Worm (Caenorhabditis elegans) whole organism, L3 larva: ENCODE data around the gene srh-171.

Experiments
- ZK546.5 ChIP-seq: sonication (generic microtip); optimal IDR thresholded peaks from 2 replicates; lab custom pipeline; 2017; ENCODE audit warnings: missing biosample characterization, missing genetic modification characterization
- ama-1 ChIP-seq: fragments of 150-350 bp; optimal IDR thresholded peaks from 2 replicates; lab custom pipeline; 2018
- ceh-16 ChIP-seq: sonication (generic microtip); optimal IDR thresholded peaks from 2 replicates; lab custom pipeline; 2017; ENCODE audit warnings: missing biosample characterization, missing genetic modification characterization
- ceh-28 ChIP-seq: fragments of 150-350 bp; optimal IDR thresholded peaks from 2 replicates; lab custom pipeline; 2014; ENCODE audit warnings: missing biosample characterization, missing genetic modification reagents, missing genetic modification characterization
- ceh-9 ChIP-seq: sonication (generic microtip); optimal IDR thresholded peaks from 2 replicates; lab custom pipeline; 2018; ENCODE audit warnings: missing biosample characterization, missing genetic modification characterization
- egl-27 ChIP-seq: sonication (generic microtip); optimal IDR thresholded peaks from 4 replicates; lab custom pipeline; 2017; ENCODE audit warnings: missing biosample characterization, missing genetic modification reagents, missing genetic modification characterization
- egl-5 ChIP-seq: fragments of 150-350 bp; optimal IDR thresholded peaks from 2 replicates; lab custom pipeline; 2017; ENCODE audit warnings: missing biosample characterization, missing genetic modification reagents, missing genetic modification characterization, inconsistent platforms
- elt-1 ChIP-seq: fragments of 150-350 bp; optimal IDR thresholded peaks from 2 replicates; lab custom pipeline; 2014; ENCODE audit warnings: missing biosample characterization, missing genetic modification characterization
- elt-2 ChIP-seq: sonication (generic microtip); optimal IDR thresholded peaks from 2 replicates; lab custom pipeline; 2016; ENCODE audit warnings: missing genetic modification reagents, mild to moderate bottlenecking, missing genetic modification characterization, missing compliant biosample characterization
- elt-3 ChIP-seq, 3 experiments: fragments of 150-350 bp in 1 of 3; sonication (generic microtip) in 2 of 3; optimal IDR thresholded peaks; 2 replicates in 2 of 3; 4 replicates in 1 of 3; lab custom pipeline; 2014 to 2017; ENCODE audit warnings: missing biosample characterization in 3 of 3, missing genetic modification characterization in 3 of 3
- fkh-10 ChIP-seq: sonication (generic microtip); optimal IDR thresholded peaks from 2 replicates; lab custom pipeline; 2017; ENCODE audit warnings: missing biosample characterization, missing genetic modification reagents, missing genetic modification characterization
- fkh-2 ChIP-seq: fragments of 150-350 bp; optimal IDR thresholded peaks from 2 replicates; lab custom pipeline; 2014; ENCODE audit warnings: missing biosample characterization, missing genetic modification reagents, missing genetic modification characterization
- hmg-11 ChIP-seq: sonication (generic microtip); optimal IDR thresholded peaks from 2 replicates; lab custom pipeline; 2016; ENCODE audit warnings: missing genetic modification characterization, missing compliant biosample characterization
- jun-1 ChIP-seq: fragments of 150-350 bp; optimal IDR thresholded peaks from 2 replicates; lab custom pipeline; 2014; ENCODE audit warnings: missing biosample characterization, missing genetic modification reagents, missing genetic modification characterization
- lin-15B ChIP-seq: fragments of 150-350 bp; optimal IDR thresholded peaks from 2 replicates; lab custom pipeline; 2014; ENCODE audit warnings: missing biosample characterization, missing genetic modification characterization
- lin-39 ChIP-seq: fragments of 150-350 bp; optimal IDR thresholded peaks from 2 replicates; lab custom pipeline; 2018; ENCODE audit warnings: missing biosample characterization, missing genetic modification reagents, missing genetic modification characterization
- lsy-12 ChIP-seq: sonication (generic microtip); optimal IDR thresholded peaks from 2 replicates; lab custom pipeline; 2016; ENCODE audit warnings: mild to moderate bottlenecking, missing genetic modification characterization, missing compliant biosample characterization
- nfya-1 ChIP-seq: sonication (generic microtip); optimal IDR thresholded peaks from 2 replicates; lab custom pipeline; 2017; ENCODE audit warnings: missing genetic modification characterization, mild to moderate bottlenecking, missing compliant biosample characterization, antibody characterized with exemption, moderate library complexity; ENCODE audit not compliant: insufficient read depth
- nhr-11 ChIP-seq: fragments of 150-350 bp; optimal IDR thresholded peaks from 2 replicates; lab custom pipeline; 2014; ENCODE audit warnings: missing biosample characterization, missing genetic modification characterization
- nhr-12 ChIP-seq: fragments of 150-350 bp; optimal IDR thresholded peaks from 2 replicates; lab custom pipeline; 2014; ENCODE audit warnings: missing biosample characterization, missing genetic modification characterization
- nhr-237 ChIP-seq: fragments of 150-350 bp; optimal IDR thresholded peaks from 2 replicates; lab custom pipeline; 2014; ENCODE audit warnings: missing biosample characterization, missing genetic modification characterization
- nhr-25 ChIP-seq: sonication (generic microtip); optimal IDR thresholded peaks from 2 replicates; lab custom pipeline; 2017; ENCODE audit warnings: missing biosample characterization, missing genetic modification characterization
- nhr-28 ChIP-seq: fragments of 150-350 bp; optimal IDR thresholded peaks from 2 replicates; lab custom pipeline; 2014; ENCODE audit warnings: missing biosample characterization, missing genetic modification characterization
- nhr-43 ChIP-seq: sonication (generic microtip); optimal IDR thresholded peaks from 2 replicates; lab custom pipeline; 2016; ENCODE audit warnings: mild to moderate bottlenecking, missing genetic modification characterization, missing compliant biosample characterization; ENCODE audit not compliant: poor library complexity, severe bottlenecking
- nhr-76 ChIP-seq: fragments of 150-350 bp; sonication (generic microtip); optimal IDR thresholded peaks from 5 replicates; lab custom pipeline; 2014; ENCODE audit warnings: missing biosample characterization, missing genetic modification characterization
- nhr-77 ChIP-seq: fragments of 150-350 bp; optimal IDR thresholded peaks from 2 replicates; lab custom pipeline; 2014; ENCODE audit warnings: missing biosample characterization, missing genetic modification characterization
- pha-4 ChIP-seq: fragments of 150-350 bp; optimal IDR thresholded peaks from 2 replicates; lab custom pipeline; 2014; ENCODE audit warnings: missing biosample characterization, missing genetic modification reagents, missing genetic modification characterization
- pqm-1 ChIP-seq: fragments of 150-350 bp; optimal IDR thresholded peaks from 2 replicates; lab custom pipeline; 2017; ENCODE audit warnings: missing biosample characterization, missing genetic modification characterization, inconsistent platforms
- sea-2 ChIP-seq: fragments of 150-350 bp; sonication (generic microtip); optimal IDR thresholded peaks from 4 replicates; lab custom pipeline; 2014; ENCODE audit warnings: missing biosample characterization, missing genetic modification reagents, missing genetic modification characterization
- snpc-4 ChIP-seq: fragments of 150-350 bp; optimal IDR thresholded peaks from 2 replicates; lab custom pipeline; 2014; ENCODE audit warnings: missing biosample characterization, missing genetic modification characterization
- unc-39 ChIP-seq: sonication (generic microtip); optimal IDR thresholded peaks from 4 replicates; lab custom pipeline; 2017; ENCODE audit warnings: missing biosample characterization, missing genetic modification characterization
- unc-62 ChIP-seq: fragments of 150-350 bp; sonication (generic microtip); optimal IDR thresholded peaks from 4 replicates; lab custom pipeline; 2014; ENCODE audit warnings: missing biosample characterization, missing genetic modification reagents, missing genetic modification characterization
- zag-1 ChIP-seq: fragments of 150-350 bp; optimal IDR thresholded peaks from 2 replicates; lab custom pipeline; 2014; ENCODE audit warnings: missing biosample characterization, missing genetic modification characterization
- ztf-11 ChIP-seq: fragments of 150-350 bp; optimal IDR thresholded peaks from 2 replicates; lab custom pipeline; 2014; ENCODE audit warnings: missing biosample characterization, missing genetic modification characterization
- ztf-4 ChIP-seq: fragments of 150-350 bp; optimal IDR thresholded peaks from 2 replicates; lab custom pipeline; 2014; ENCODE audit warnings: missing biosample characterization, missing genetic modification characterization

The srh-171 gene

ce11 chrV:19999100-19999499 is 33.6 kb downstream of the srh-171 start:
- TF ChIP-seq jun-1 (tag; lab: Kevin White, UChicago), result no peak
- no peak for TF ChIP-seq zag-1 (tag; lab: Kevin White, UChicago)

- TF ChIP-seq sea-2 (GFP tag; lab: Kevin White, UChicago) (no peak), elt-2 (tag; lab: Kevin White, UChicago) (no peak), egl-5 (tag; lab: Kevin White, UChicago) (no peak), nhr-28 (tag; lab: Kevin White, UChicago) (no peak), elt-1 (no peak), ceh-9 (tag; lab: Kevin White, UChicago) (no peak), nhr-237 (no peak), lsy-12 (no peak), pqm-1 (tag; lab: Kevin White, UChicago) (no peak), nhr-25 (tag; lab: Kevin White, UChicago) (no peak), ztf-4 (no peak), nhr-11 (tag; lab: Kevin White, UChicago) (no peak), zag-1 (tag; lab: Kevin White, UChicago) (no peak), hmg-11 (tag; lab: Kevin White, UChicago) (no peak), nhr-76 (tag; lab: Kevin White, UChicago) (no peak), egl-27 (tag; lab: Kevin White, UChicago) (no peak), fkh-2 (tag; lab: Kevin White, UChicago) (no peak), fkh-10 (GFP tag; lab: Kevin White, UChicago) (no peak), nfya-1 (tag; lab: Kevin White, UChicago) (no peak), ceh-28 (tag; lab: Kevin White, UChicago) (no peak)
These were observed 34.3 kb downstream of the srh-171 start for ce11 chrV:19999789-20000188.

- no peak for TF ChIP-seq pha-4
- TF ChIP-seq fkh-10 (GFP tag; lab: Kevin White, UChicago), result no peak
- no peak for TF ChIP-seq egl-27 (tag; lab: Kevin White, UChicago)
- TF ChIP-seq nhr-11 (tag; lab: Kevin White, UChicago), result no peak
- no peak for TF ChIP-seq pqm-1 (tag; lab: Kevin White, UChicago)
- no peak for TF ChIP-seq ama-1 (lab: Kevin White, UChicago)
- TF ChIP-seq elt-3 (tag; optimal IDR thresholded peaks at IDR 0.05; lab: Kevin White, UChicago), result no peak
- TF ChIP-seq nhr-77 (tag; lab: Kevin White, UChicago), result no peak
These were observed 35.1 kb downstream of the srh-171 start for ce11 chrV:20000639-20001038.

ce11 chrV:20002194-20002593 is 36.7 kb downstream of the srh-171 start:
- TF ChIP-seq ceh-16 (no peak), unc-62 (GFP tag; lab: Kevin White, UChicago) (no peak), nhr-25 (tag; lab: Kevin White, UChicago) (no peak), nhr-12 (tag; lab: Kevin White, UChicago) (no peak), unc-39 (tag; lab: Kevin White, UChicago) (no peak), lsy-12 (no peak), nhr-237 (no peak), sea-2 (GFP tag; lab: Kevin White, UChicago) (no peak), snpc-4 (no peak), elt-1 (no peak)

- TF ChIP-seq ZK546.5 (tag; lab: Kevin White, UChicago) (no peak), unc-39 (tag; lab: Kevin White, UChicago) (no peak), lin-15B (no peak), unc-62 (GFP tag; lab: Kevin White, UChicago) (no peak), ama-1 (lab: Kevin White, UChicago) (no peak), pha-4 (peak; percentile 12), elt-2 (tag; lab: Kevin White, UChicago) (peak; percentile 7), sea-2 (GFP tag; lab: Kevin White, UChicago) (no peak), pqm-1 (tag; lab: Kevin White, UChicago) (no peak), ceh-9 (tag; lab: Kevin White, UChicago) (no peak), nhr-43 (no peak), lin-39 (tag; lab: Kevin White, UChicago) (no peak), nhr-12 (tag; lab: Kevin White, UChicago) (no peak), ceh-28 (tag; lab: Kevin White, UChicago) (no peak), ztf-11 (no peak)
- TF ChIP-seq, all 47 proteins: peak for 2
These were observed 38.9 kb downstream of the srh-171 start, which contains the start of gene unc-51 for ce11 chrV:20004385-20004784. Gene unc-51 (minus strand): TSS chrV:20004485.
